Worm (Caenorhabditis elegans) whole organism, early embryonic: Measurements from ENCODE around the gene C03H5.3.

ENCODE experiments used
- B0310.2 ChIP-seq: sonication (generic microtip); optimal IDR thresholded peaks from 2 replicates; lab custom pipeline; 2016; ENCODE audit warnings: mild to moderate bottlenecking, missing genetic modification characterization, missing compliant biosample characterization
- F13C5.2 ChIP-seq: sonication (generic microtip); optimal IDR thresholded peaks from 2 replicates; lab custom pipeline; 2017; ENCODE audit warnings: mild to moderate bottlenecking, missing genetic modification characterization, inconsistent platforms, missing compliant biosample characterization
- aly-1 ChIP-seq: sonication (generic microtip); optimal IDR thresholded peaks from 2 replicates; lab custom pipeline; 2016; ENCODE audit warnings: missing genetic modification characterization, missing compliant biosample characterization
- ama-1 ChIP-seq: fragments of 150-350 bp; optimal IDR thresholded peaks from 2 replicates; lab custom pipeline; 2014
- ceh-13 ChIP-seq: fragments of 200-800 bp; sonication (Bioruptor generic); optimal IDR thresholded peaks from 2 replicates; lab custom pipeline; 2018; ENCODE audit warnings: mild to moderate bottlenecking, missing genetic modification characterization, missing compliant biosample characterization
- ceh-36 ChIP-seq: sonication (generic microtip); optimal IDR thresholded peaks from 2 replicates; lab custom pipeline; 2016; ENCODE audit warnings: missing genetic modification characterization, inconsistent platforms, missing compliant biosample characterization
- ets-7 ChIP-seq: sonication (generic microtip); optimal IDR thresholded peaks from 2 replicates; lab custom pipeline; 2016; ENCODE audit warnings: missing genotype, missing genetic modification characterization, missing compliant biosample characterization
- flt-1 ChIP-seq: fragments of 200-800 bp; sonication (Bioruptor generic); IDR thresholded peaks from 2 replicates; pipeline ENCODE4 v1.3.6; 2022; ENCODE audit warnings: missing genetic modification characterization, missing compliant biosample characterization
- hmbx-1 ChIP-seq: sonication (generic microtip); optimal IDR thresholded peaks from 2 replicates; lab custom pipeline; 2016; ENCODE audit warnings: mild to moderate bottlenecking, missing genetic modification characterization, missing compliant biosample characterization
- hmg-4 ChIP-seq: fragments of 200-800 bp; sonication (Bioruptor generic); optimal IDR thresholded peaks from 2 replicates; lab custom pipeline; 2018; ENCODE audit warnings: mild to moderate bottlenecking, missing genetic modification characterization, missing compliant biosample characterization
- hnd-1 ChIP-seq: sonication (generic microtip); optimal IDR thresholded peaks from 2 replicates; lab custom pipeline; 2016; ENCODE audit warnings: missing genetic modification characterization, missing compliant biosample characterization
- pes-1 ChIP-seq: fragments of 200-800 bp; sonication (Bioruptor generic); IDR thresholded peaks from 2 replicates; pipeline ENCODE4 v1.3.6; 2022; ENCODE audit warnings: missing genetic modification reagents, missing genetic modification characterization, missing compliant biosample characterization
- scrt-1 ChIP-seq: fragments of 200-800 bp; sonication (Bioruptor generic); IDR thresholded peaks from 2 replicates; pipeline ENCODE4 v1.3.6; 2022; ENCODE audit warnings: missing genetic modification characterization, missing compliant biosample characterization
- sea-1 ChIP-seq: fragments of 200-800 bp; sonication (Bioruptor generic); conservative IDR thresholded peaks from 2 replicates; pipeline ENCODE4 v1.3.6; 2022; ENCODE audit warnings: missing genetic modification characterization, missing compliant biosample characterization
- tbx-11 ChIP-seq: fragments of 200-800 bp; sonication (Bioruptor generic); IDR thresholded peaks from 2 replicates; pipeline ENCODE4 v1.3.6; 2022; ENCODE audit warnings: missing genetic modification characterization, missing compliant biosample characterization
- tbx-37 ChIP-seq: fragments of 200-800 bp; sonication (Bioruptor generic); conservative IDR thresholded peaks from 2 replicates; pipeline ENCODE4 v1.3.6; 2022; ENCODE audit warnings: missing genetic modification reagents, missing genetic modification characterization, missing compliant biosample characterization
- tra-4 ChIP-seq: sonication (generic microtip); optimal IDR thresholded peaks from 2 replicates; lab custom pipeline; 2017; ENCODE audit warnings: missing genetic modification characterization, missing compliant biosample characterization

The C03H5.3 gene

DNA sequence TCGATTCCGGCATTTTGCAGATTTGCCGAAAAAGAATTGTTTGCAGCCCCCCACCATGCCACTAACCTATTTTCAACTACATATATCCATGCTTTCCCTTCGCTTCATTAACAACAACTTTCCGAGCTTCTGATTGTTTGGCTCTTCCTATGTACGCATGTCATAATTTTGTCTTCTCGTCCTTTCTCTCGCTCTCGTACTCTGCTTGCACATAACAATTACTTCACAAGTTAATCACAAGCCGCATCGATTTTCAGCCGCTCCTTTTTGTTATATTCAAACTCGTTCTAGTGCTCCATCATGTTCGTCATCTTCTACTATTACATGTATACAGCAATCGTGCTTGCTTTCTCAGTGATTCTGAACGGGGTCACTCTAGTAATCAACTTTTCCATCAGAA lies 7.5 kb upstream of the C03H5.3 start, which contains the start of gene C03H5.9:
C03H5.9 (plus strand) TSS at position 301 of the 400 bp plus-strand sequence.
- TF ChIP-seq B0310.2 (no peak), hnd-1 (no peak), tbx-11 (GFP tag; lab: Robert Waterston, UW) (no peak), ceh-36 (tag; lab: Kevin White, UChicago) (no peak), hmg-4 (no peak), hmbx-1 (tag; lab: Kevin White, UChicago) (no peak), pes-1 (GFP tag; lab: Robert Waterston, UW) (no peak), tra-4 (tag; lab: Kevin White, UChicago) (no peak), scrt-1 (GFP tag; lab: Robert Waterston, UW) (no peak), ceh-13 (GFP tag; lab: Kevin White, UChicago) (no peak), ama-1 (lab: Kevin White, UChicago) (no peak)

DNA sequence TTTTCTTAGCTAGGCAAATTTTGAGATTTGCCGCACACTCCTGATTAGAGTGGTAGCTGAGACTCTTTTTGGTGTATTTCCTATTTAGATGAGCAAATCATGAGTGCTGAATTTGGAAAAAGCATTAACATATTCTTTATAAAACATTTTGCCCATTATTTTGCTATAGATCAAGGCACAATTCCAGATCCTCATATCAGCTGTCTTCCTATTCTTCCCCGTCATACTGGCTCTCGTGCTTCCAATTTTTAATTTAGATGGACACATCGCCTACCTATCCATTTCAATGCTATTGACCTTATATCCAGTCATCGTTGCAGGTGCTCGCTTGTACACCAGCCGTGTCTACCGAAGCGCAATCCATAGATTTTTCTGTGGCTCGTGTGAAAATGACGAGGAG lies 6.0 kb upstream of the C03H5.3 start, which contains the start of gene C03H5.7:
C03H5.7 (plus strand) TSS at position 301 of the 400 bp plus-strand sequence.
- TF ChIP-seq scrt-1 (GFP tag; lab: Robert Waterston, UW): no peak
- TF ChIP-seq hmg-4: no peak
- TF ChIP-seq ama-1 (lab: Kevin White, UChicago): no peak
- no peak for TF ChIP-seq ceh-13 (GFP tag; lab: Kevin White, UChicago)
- TF ChIP-seq F13C5.2 (tag; lab: Kevin White, UChicago): no peak
- TF ChIP-seq ets-7 (tag; lab: Kevin White, UChicago): no peak
- TF ChIP-seq ceh-36 (tag; lab: Kevin White, UChicago): no peak
- TF ChIP-seq pes-1 (GFP tag; lab: Robert Waterston, UW): no peak
- TF ChIP-seq aly-1 (tag; lab: Kevin White, UChicago): no peak
- TF ChIP-seq tra-4 (tag; lab: Kevin White, UChicago): no peak
- no peak for TF ChIP-seq B0310.2

DNA sequence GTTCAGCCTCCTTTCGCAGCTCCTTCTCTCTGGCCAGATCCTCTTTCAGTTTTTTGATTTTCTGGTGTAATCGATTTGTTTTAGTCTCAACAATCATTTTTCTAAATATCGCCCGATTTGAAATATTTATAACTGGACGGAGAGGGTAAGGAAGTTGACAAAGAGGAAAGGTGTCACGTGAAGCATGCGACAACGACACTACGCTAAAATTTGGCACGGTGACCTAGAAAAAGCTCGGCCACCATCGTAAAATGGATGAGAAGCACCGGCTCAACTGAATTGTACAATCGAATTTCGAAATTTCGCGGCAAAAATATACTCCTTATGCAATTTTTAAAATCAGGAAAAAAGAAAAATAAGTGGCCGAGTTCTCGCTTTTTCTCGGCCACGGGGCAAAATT lies 630 bp upstream of the C03H5.3 start, which contains the start of gene C03H5.5:
C03H5.5 (minus strand) TSS at position 101 of the 400 bp plus-strand sequence.
- TF ChIP-seq hnd-1: no peak
- TF ChIP-seq ceh-36 (tag; lab: Kevin White, UChicago): no peak
- no peak for TF ChIP-seq B0310.2

DNA sequence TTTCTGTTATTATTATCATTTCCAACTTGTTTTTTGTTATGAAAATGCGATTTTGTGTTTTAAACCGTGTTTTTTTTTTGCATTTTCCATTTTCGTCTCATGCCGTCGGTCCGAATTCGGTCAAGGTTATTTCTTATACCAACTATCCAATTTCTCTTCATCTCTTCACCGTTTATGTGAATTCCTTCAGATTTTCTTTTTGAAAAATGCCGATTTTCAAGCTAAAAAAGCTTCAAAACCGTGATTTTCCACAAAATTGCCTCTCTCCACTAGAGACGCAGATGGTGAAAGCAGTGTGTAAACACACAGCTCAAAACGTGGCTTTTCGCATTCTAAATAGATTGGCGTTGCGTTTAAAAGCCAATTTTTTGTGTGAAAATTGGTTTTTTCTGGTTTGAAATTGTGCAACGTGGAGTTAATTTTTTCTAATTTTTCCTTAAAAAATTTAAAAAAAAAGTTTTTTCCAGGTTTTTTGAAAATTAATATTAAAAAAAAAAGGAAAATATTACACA lies 2.0 kb downstream of the C03H5.3 start:
- no peak for TF ChIP-seq tbx-37 (GFP tag; lab: Robert Waterston, UW)
- TF ChIP-seq hmg-4: no peak
- TF ChIP-seq flt-1: no peak
- no peak for TF ChIP-seq ceh-13 (GFP tag; lab: Kevin White, UChicago)
- no peak for TF ChIP-seq sea-1 (GFP tag; lab: Robert Waterston, UW)
- no peak for TF ChIP-seq scrt-1 (GFP tag; lab: Robert Waterston, UW)

DNA sequence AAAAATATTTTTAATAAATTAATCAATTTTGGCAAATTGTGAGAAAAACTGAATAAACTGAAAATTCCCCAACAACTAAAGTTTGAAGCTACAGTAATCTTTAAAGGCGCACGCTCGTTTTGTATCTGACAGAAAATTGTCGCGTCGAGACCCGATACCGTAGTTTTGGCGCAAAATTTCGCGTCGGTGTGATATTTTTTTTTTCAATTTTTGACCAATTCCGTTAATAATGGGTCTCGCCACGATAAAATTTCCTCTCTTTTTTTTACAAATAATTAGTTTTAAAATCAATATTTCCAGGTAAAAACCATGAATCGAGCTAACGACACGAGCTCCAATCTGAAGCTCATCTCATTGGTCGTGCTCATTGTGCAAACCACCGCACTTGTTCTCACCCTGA lies 2.6 kb downstream of the C03H5.3 start, which contains the start of gene nstp-4:
nstp-4 (plus strand) TSS at position 301 of the 400 bp plus-strand sequence.
- no peak for TF ChIP-seq ceh-36 (tag; lab: Kevin White, UChicago)
- no peak for TF ChIP-seq ets-7 (tag; lab: Kevin White, UChicago)
- no peak for TF ChIP-seq scrt-1 (GFP tag; lab: Robert Waterston, UW)
- no peak for TF ChIP-seq tbx-37 (GFP tag; lab: Robert Waterston, UW)
- TF ChIP-seq aly-1 (tag; lab: Kevin White, UChicago): no peak
- no peak for TF ChIP-seq ama-1 (lab: Kevin White, UChicago)
- no peak for TF ChIP-seq hnd-1
- TF ChIP-seq hmbx-1 (tag; lab: Kevin White, UChicago): no peak
- no peak for TF ChIP-seq hmg-4
- TF ChIP-seq F13C5.2 (tag; lab: Kevin White, UChicago): no peak
- no peak for TF ChIP-seq B0310.2
- no peak for TF ChIP-seq ceh-13 (GFP tag; lab: Kevin White, UChicago)
- no peak for TF ChIP-seq sea-1 (GFP tag; lab: Robert Waterston, UW)
- no peak for TF ChIP-seq pes-1 (GFP tag; lab: Robert Waterston, UW)
- no peak for TF ChIP-seq flt-1

DNA sequence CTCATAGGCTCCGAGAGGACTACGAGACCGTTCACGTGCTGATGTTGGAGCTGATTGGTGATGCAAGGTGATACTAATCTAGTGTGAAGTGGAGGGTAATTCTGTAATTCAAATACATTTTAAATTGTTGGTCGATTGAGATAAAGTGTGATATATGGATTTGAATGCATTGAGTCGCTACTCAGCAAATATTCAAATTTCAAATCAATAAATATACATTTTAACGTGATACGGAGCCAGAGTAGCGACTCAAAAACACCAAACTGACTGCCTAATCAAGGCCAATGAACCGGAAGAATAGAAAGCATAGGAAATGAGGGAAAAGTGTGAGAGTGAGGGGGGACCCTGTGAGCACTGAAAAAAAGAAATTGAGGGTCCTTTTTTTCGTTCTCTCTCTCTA lies 13.4 kb downstream of the C03H5.3 start, which contains the start of gene C03H5.6:
C03H5.6 (minus strand) TSS at position 101 of the 400 bp plus-strand sequence.
- TF ChIP-seq scrt-1 (GFP tag; lab: Robert Waterston, UW): no peak
- no peak for TF ChIP-seq hmbx-1 (tag; lab: Kevin White, UChicago)
- TF ChIP-seq tbx-11 (GFP tag; lab: Robert Waterston, UW): no peak

DNA sequence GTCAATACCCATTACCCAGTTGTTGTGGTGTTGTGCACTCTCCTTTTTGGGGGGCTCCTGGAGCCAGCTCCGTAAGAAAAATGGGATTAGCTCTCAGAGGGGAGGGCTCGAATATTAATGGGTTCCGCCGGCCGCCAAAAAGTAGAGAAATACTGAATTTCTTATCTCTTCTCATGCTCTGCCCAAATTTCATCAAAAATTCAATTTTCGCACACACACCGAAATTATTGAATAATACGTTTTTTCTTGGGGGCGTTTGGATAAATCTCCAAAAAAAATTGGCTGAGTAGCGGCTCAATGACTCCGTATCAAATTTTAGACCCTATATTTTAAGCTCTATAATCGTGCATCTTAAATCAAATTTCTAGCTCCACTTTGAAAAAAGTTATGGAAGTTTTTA lies 14.3 kb downstream of the C03H5.3 start:
- no peak for TF ChIP-seq flt-1
- TF ChIP-seq ceh-13 (GFP tag; lab: Kevin White, UChicago): no peak
- no peak for TF ChIP-seq F13C5.2 (tag; lab: Kevin White, UChicago)
- no peak for TF ChIP-seq ama-1 (lab: Kevin White, UChicago)
- no peak for TF ChIP-seq sea-1 (GFP tag; lab: Robert Waterston, UW)
- TF ChIP-seq tbx-11 (GFP tag; lab: Robert Waterston, UW): no peak
- TF ChIP-seq pes-1 (GFP tag; lab: Robert Waterston, UW): no peak
- TF ChIP-seq B0310.2: no peak
- no peak for TF ChIP-seq aly-1 (tag; lab: Kevin White, UChicago)
- TF ChIP-seq hnd-1: no peak
- TF ChIP-seq hmg-4: no peak
- no peak for TF ChIP-seq scrt-1 (GFP tag; lab: Robert Waterston, UW)
- TF ChIP-seq ceh-36 (tag; lab: Kevin White, UChicago): no peak
- TF ChIP-seq hmbx-1 (tag; lab: Kevin White, UChicago): no peak
- TF ChIP-seq ets-7 (tag; lab: Kevin White, UChicago): no peak
- TF ChIP-seq tra-4 (tag; lab: Kevin White, UChicago): no peak
- TF ChIP-seq tbx-37 (GFP tag; lab: Robert Waterston, UW): no peak

DNA sequence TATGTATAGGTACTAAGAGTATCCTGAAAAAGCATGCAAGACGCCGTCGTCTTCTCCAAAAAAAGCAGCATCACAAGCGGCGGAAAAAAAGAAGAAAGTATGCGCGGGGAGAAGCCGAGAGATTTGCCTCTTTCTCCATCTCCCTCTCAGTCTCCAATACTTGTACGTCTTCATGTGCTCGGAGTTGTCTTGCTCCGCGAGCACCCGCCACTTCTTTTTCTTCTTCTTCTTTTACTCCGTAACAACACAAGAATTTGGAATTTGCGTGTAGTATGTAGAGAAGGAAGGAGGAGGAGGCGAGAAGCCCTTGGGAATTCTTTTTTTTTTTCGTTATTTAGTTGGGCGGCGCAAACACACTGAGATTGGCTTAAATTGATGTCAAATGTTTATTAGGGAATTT lies 15.3 kb downstream of the C03H5.3 start:
- no peak for TF ChIP-seq scrt-1 (GFP tag; lab: Robert Waterston, UW)
- no peak for TF ChIP-seq tbx-11 (GFP tag; lab: Robert Waterston, UW)
- no peak for TF ChIP-seq hmbx-1 (tag; lab: Kevin White, UChicago)
